Fruit fly (Drosophila melanogaster): ENCODE results near the gene CG8813.

Gene CG8813

DNA sequence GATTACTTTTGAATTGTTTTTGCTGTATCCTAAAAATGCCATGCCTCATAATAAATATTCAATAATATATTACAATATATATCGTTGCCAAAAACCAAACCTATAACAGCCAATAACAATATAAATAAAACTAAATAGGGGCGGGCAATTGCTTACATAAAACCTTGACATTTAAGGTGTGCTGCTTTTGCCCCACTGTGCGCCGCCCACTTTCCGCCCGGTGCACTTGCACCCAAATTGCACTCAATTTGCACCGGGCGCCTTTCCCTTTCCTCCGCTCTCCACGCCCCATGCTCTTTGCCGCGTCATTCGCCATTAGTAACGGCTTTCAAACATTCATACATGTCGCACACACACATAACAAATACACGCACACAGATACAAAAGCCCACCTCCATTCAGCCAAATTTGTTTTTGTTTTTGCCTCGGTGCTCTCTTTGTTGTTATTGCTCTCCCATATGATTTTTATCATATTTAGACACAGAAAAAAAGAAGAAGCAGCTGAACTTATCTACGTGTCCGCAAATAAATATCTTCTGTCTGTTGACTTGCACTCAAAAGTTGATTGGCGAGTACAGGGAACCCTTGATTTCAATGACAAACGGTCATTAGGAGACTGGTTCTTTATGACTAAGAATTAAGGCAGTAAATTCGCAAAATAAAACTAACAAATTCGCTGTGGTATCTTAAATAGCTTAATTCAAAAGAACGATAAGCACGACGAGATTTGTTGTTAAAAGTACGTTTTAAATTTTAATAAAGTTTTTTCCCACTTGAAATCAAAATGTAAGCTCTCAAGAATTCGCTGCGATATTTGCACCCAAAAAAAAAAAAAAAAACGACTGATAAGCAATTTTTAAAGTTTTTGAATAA lies 11.4 kb upstream of the CG8813 start (continued):
- TF ChIP-seq da (GFP tag; optimal IDR thresholded peaks at IDR 0.05) (no peak), Xrp1 (GFP tag; IDR thresholded peaks at IDR 0.05) (peak; percentile 29; the same call in 1 of the 2 replicates), jing (GFP tag; optimal IDR thresholded peaks at IDR 0.05) (no peak), Hsf (GFP tag; optimal IDR thresholded peaks at IDR 0.05) (no peak), Ets97D (GFP tag; optimal IDR thresholded peaks at IDR 0.05) (no peak), CG12104 (GFP tag; optimal IDR thresholded peaks at IDR 0.05) (no peak), CG4282 (GFP tag; optimal IDR thresholded peaks at IDR 0.05) (peak; percentile 6), CG33213 (GFP tag; optimal IDR thresholded peaks at IDR 0.05) (no peak), CG9609 (GFP tag; optimal IDR thresholded peaks at IDR 0.05) (no peak), CG11093 (GFP tag; IDR thresholded peaks at IDR 0.05) (no peak), CG18619 (GFP tag; optimal IDR thresholded peaks at IDR 0.05) (no peak), kah (GFP tag; optimal IDR thresholded peaks at IDR 0.05) (no peak), maf-S (GFP tag; optimal IDR thresholded peaks at IDR 0.05) (no peak), Dbx (GFP tag; IDR thresholded peaks at IDR 0.05) (0 out of 3 replicates have a peak, but pooled peaks have one; percentile 25), HHEX (GFP tag; optimal IDR thresholded peaks at IDR 0.05) (no peak), klu (GFP tag; IDR thresholded peaks at IDR 0.05) (no peak), Six4 (GFP tag; optimal IDR thresholded peaks at IDR 0.05) (no peak), Meics (GFP tag; optimal IDR thresholded peaks at IDR 0.05) (no peak), CG12659 (GFP tag; optimal IDR thresholded peaks at IDR 0.05) (no peak), CG33557 (GFP tag; optimal IDR thresholded peaks at IDR 0.05) (no peak), zfh1 (GFP tag; IDR thresholded peaks at IDR 0.05) (no peak), CG7556 (GFP tag; optimal IDR thresholded peaks at IDR 0.05) (peak; percentile 14), ato (GFP tag; IDR thresholded peaks at IDR 0.05; ENCODE audit: partially characterized antibody) (no peak), CG1529 (GFP tag; optimal IDR thresholded peaks at IDR 0.05) (no peak), Ada2b (GFP tag; IDR thresholded peaks at IDR 0.05) (no peak), org-1 (GFP tag; optimal IDR thresholded peaks at IDR 0.05) (no peak), HLH54F (GFP tag; optimal IDR thresholded peaks at IDR 0.05) (no peak), MBD-R2 (GFP tag; IDR thresholded peaks at IDR 0.05) (no peak), Awh (GFP tag; IDR thresholded peaks at IDR 0.05) (no peak), peb (GFP tag; IDR thresholded peaks at IDR 0.05) (no peak), CG10321 (GFP tag; IDR thresholded peaks at IDR 0.05) (0 out of 2 replicates have a peak, but pooled peaks have one; percentile 16), C15 (GFP tag; IDR thresholded peaks at IDR 0.05) (no peak), sr (GFP tag; IDR thresholded peaks at IDR 0.05) (no peak), CG8478 (optimal IDR thresholded peaks at IDR 0.05) (no peak), ham (GFP tag; IDR thresholded peaks at IDR 0.05) (no peak), NC2α (GFP tag; optimal IDR thresholded peaks at IDR 0.05) (no peak), unpg (GFP tag; optimal IDR thresholded peaks at IDR 0.05) (peak; percentile 13), tin (GFP tag; optimal IDR thresholded peaks at IDR 0.05) (peak; percentile 7), CG18599 (GFP tag; optimal IDR thresholded peaks at IDR 0.05) (peak; percentile 33), Adf1 (GFP tag; IDR thresholded peaks at IDR 0.05) (no peak), ase (GFP tag; IDR thresholded peaks at IDR 0.05) (no peak), aop (GFP tag; IDR thresholded peaks at IDR 0.05) (no peak), Camta (GFP tag; optimal IDR thresholded peaks at IDR 0.05) (no peak), Dip2 (GFP tag; IDR thresholded peaks at IDR 0.05) (no peak), MTF-1 (GFP tag; optimal IDR thresholded peaks at IDR 0.05; ENCODE audit: borderline replicate concordance) (peak; percentile 32), slou (GFP tag; optimal IDR thresholded peaks at IDR 0.05) (no peak), otp (GFP tag; IDR thresholded peaks at IDR 0.05) (no peak), nerfin-2 (GFP tag; IDR thresholded peaks at IDR 0.05; ENCODE audit: partially characterized antibody) (no peak), Lhr (GFP tag; optimal IDR thresholded peaks at IDR 0.05) (no peak), HLH3B (GFP tag; IDR thresholded peaks at IDR 0.05) (no peak), Fer2 (tag; optimal IDR thresholded peaks at IDR 0.05) (no peak)
